Fruit fly (Drosophila melanogaster) S2 (cell line): ENCODE measurements around the gene mei-38.

Experiments used
- CG8478 ChIP-seq: fragments of >200 bp; optimal IDR thresholded peaks from 2 replicates; lab custom pipeline; 2018
- CTCF ChIP-seq, 2 experiments: fragments of >200 bp; optimal IDR thresholded peaks; 2 replicates each; lab custom pipeline; 2018

dm6 chrX:1513865-1514264 is 37.0 kb downstream of the mei-38 start:
- TF ChIP-seq CG8478 (lab: Kevin White, UChicago) (no peak), CTCF (optimal IDR thresholded peaks at IDR 0.05; lab: Kevin White, UChicago) (no peak)
